Worm (Caenorhabditis elegans) whole organism, midembryonic: ENCODE data around the gene C52A10.3.
A peak's percentile ranks its signal among the peaks of the same experiment; 100 is the strongest.

Experiments used
- T22C8.4 ChIP-seq: fragments of 200-800 bp; sonication (Bioruptor generic); IDR thresholded peaks from 2 replicates; pipeline ENCODE4 v1.3.6; 2022; ENCODE audit warnings: missing genetic modification characterization, missing compliant biosample characterization
- cog-1 ChIP-seq: sonication (generic microtip); optimal IDR thresholded peaks from 2 replicates; lab custom pipeline; 2016; ENCODE audit warnings: missing genetic modification characterization, missing compliant biosample characterization
- flt-1 ChIP-seq: fragments of 200-800 bp; sonication (Bioruptor generic); IDR thresholded peaks from 2 replicates; pipeline ENCODE4 v1.3.6; 2022; ENCODE audit warnings: missing genetic modification characterization, missing compliant biosample characterization
- klf-2 ChIP-seq: fragments of 200-800 bp; sonication (Bioruptor generic); conservative IDR thresholded peaks from 2 replicates; pipeline ENCODE4 v1.3.6; 2022; ENCODE audit warnings: missing genetic modification reagents, missing genetic modification characterization, missing compliant biosample characterization
- med-1 ChIP-seq: sonication (generic microtip); optimal IDR thresholded peaks from 2 replicates; lab custom pipeline; 2017; ENCODE audit warnings: missing genetic modification characterization, mild to moderate bottlenecking, missing compliant biosample characterization, antibody characterized with exemption, missing genetic modification reagents; ENCODE audit not compliant: insufficient read depth
- ref-1 ChIP-seq: fragments of 200-800 bp; sonication (Bioruptor generic); conservative IDR thresholded peaks from 2 replicates; pipeline ENCODE4 v1.3.6; 2022; ENCODE audit warnings: missing genetic modification reagents, missing genetic modification characterization, missing compliant biosample characterization
- tab-1 ChIP-seq: fragments of 200-800 bp; sonication (Bioruptor generic); IDR thresholded peaks from 2 replicates; pipeline ENCODE4 v1.3.6; 2022; ENCODE audit warnings: missing genetic modification characterization, missing compliant biosample characterization
- ztf-23 ChIP-seq: fragments of 200-800 bp; sonication (Bioruptor generic); IDR thresholded peaks from 2 replicates; pipeline ENCODE4 v1.3.6; 2022; ENCODE audit warnings: missing genetic modification reagents, missing genetic modification characterization, missing compliant biosample characterization
- ztf-29 ChIP-seq: fragments of 200-800 bp; sonication (Bioruptor generic); IDR thresholded peaks from 2 replicates; pipeline ENCODE4 v1.3.6; 2022; ENCODE audit warnings: missing genetic modification reagents, missing genetic modification characterization, missing compliant biosample characterization

The C52A10.3 gene

DNA sequence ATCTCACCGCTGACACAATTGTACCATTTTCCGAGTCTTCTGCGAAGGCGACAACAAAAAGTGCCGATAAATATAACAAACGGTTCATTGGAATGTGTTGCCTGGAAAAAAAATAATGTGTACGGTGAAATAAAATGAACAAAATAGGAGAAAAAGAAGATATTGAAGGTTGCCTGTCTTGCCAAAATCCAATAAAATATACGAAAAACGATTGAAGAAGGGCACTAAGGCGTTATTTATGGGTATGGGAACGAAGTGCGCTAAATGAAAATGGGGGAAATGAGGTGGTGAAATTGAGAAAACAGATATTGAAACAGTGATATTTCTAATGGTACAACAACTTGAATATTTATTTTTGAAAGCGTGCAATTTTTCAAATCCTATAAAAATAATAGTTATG, 41.1 kb downstream of the C52A10.3 start, which contains the start of gene Y47A7.2:
Gene Y47A7.2 (minus strand): TSS at position 101 of the 400 bp plus-strand sequence.
- TF ChIP-seq med-1 (no peak), ref-1 (GFP tag; lab: Robert Waterston, UW) (no peak), ztf-23 (no peak), tab-1 (GFP tag; lab: Robert Waterston, UW) (no peak), flt-1 (no peak), T22C8.4 (GFP tag; lab: Robert Waterston, UW) (no peak), cog-1 (tag; lab: Kevin White, UChicago) (no peak), klf-2 (GFP tag; lab: Robert Waterston, UW) (no peak), ztf-29 (GFP tag; lab: Robert Waterston, UW) (no peak)

DNA sequence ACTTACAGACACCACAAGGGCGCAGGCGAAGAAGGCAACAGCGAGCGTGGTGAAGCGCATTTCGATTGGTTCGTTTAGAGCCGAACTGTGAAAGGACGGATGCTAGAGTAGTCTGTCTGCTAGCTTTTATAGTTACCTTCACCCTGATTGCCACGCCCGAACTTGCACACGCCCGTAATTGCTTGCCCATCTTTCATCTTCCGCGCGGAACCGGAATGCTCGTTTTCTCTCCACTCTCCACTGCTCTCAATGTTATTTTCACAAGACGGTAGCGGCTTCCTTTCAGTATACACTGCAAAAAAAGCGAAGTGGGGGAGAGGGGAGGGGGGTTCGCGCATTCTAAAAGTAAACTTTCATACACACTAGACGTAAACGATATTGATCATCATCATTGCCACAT, 44.8 kb downstream of the C52A10.3 start, which contains the start of gene abu-8:
Gene abu-8 (minus strand): TSS at position 101 of the 400 bp plus-strand sequence.
- TF ChIP-seq klf-2 (GFP tag; lab: Robert Waterston, UW) (0 out of 2 replicates have a peak, but pooled peaks have one; percentile 18), ztf-29 (GFP tag; lab: Robert Waterston, UW) (no peak)

DNA sequence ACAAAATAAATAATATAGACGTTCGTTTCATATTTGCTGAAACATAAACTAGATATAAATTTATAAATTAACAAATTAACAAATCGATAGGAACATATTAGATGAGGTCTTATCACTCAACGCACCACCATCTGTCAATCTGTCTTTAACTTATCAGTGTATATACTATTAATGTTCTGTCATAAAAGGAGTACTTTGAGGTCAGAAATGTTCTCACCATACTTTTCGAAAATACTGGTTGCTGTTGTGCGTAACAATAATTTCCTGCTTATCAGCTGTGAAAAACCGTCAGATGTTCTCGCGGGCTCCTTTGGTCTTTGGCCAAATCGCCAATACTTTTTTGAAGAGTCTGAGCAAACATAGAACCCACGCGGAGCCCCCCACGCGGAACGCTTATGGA, 46.8 kb downstream of the C52A10.3 start, which contains the start of gene C03A7.13:
Gene C03A7.13 (minus strand): TSS at position 43 of the 400 bp plus-strand sequence.
- TF ChIP-seq klf-2 (GFP tag; lab: Robert Waterston, UW) (no peak), ref-1 (GFP tag; lab: Robert Waterston, UW) (no peak), flt-1 (no peak), med-1 (no peak), ztf-29 (GFP tag; lab: Robert Waterston, UW) (no peak), T22C8.4 (GFP tag; lab: Robert Waterston, UW) (no peak), ztf-23 (no peak), tab-1 (GFP tag; lab: Robert Waterston, UW) (no peak), cog-1 (tag; lab: Kevin White, UChicago) (no peak)
